Worm (Caenorhabditis elegans) whole organism, L3 larva: ENCODE data around the gene wrm-1.

Experiments
- aly-2 ChIP-seq: fragments of 150-350 bp; optimal IDR thresholded peaks from 2 replicates; lab custom pipeline; 2014; ENCODE audit warnings: missing biosample characterization, missing genetic modification characterization
- ama-1 ChIP-seq: fragments of 150-350 bp; optimal IDR thresholded peaks from 2 replicates; lab custom pipeline; 2018
- egl-27 ChIP-seq: sonication (generic microtip); optimal IDR thresholded peaks from 4 replicates; lab custom pipeline; 2017; ENCODE audit warnings: missing biosample characterization, missing genetic modification reagents, missing genetic modification characterization
- mdl-1 ChIP-seq: fragments of 150-350 bp; optimal IDR thresholded peaks from 2 replicates; lab custom pipeline; 2014; ENCODE audit warnings: missing biosample characterization, missing genetic modification characterization
- unc-62 ChIP-seq: fragments of 150-350 bp; sonication (generic microtip); optimal IDR thresholded peaks from 4 replicates; lab custom pipeline; 2014; ENCODE audit warnings: missing biosample characterization, missing genetic modification reagents, missing genetic modification characterization
- ztf-4 ChIP-seq: fragments of 150-350 bp; optimal IDR thresholded peaks from 2 replicates; lab custom pipeline; 2014; ENCODE audit warnings: missing biosample characterization, missing genetic modification characterization

DNA sequence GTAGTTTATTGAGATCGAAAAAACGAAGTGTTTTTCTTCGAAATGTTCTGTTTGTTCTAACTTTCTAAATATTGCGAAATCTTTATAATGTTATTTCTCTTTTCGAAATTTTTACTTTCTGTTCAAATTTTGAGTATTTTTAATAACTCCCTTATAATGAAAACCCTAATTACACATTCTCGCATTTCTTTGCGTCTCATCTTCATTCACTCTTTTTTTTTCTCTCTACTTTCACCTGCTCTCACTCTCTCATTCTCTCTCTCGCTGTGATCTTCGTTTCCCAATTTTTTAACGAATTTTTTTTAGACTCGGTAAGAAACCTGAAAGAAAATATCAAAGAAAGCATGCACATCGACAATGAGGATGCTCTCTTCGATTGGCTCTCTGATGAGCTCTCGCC is 11.4 kb upstream of the wrm-1 start, which contains the start of gene rbm-26:
- TF ChIP-seq mdl-1 (no peak), ztf-4 (no peak), egl-27 (tag; lab: Kevin White, UChicago) (no peak), ama-1 (no peak), aly-2 (tag; lab: Kevin White, UChicago) (no peak), unc-62 (GFP tag; lab: Kevin White, UChicago) (no peak)
